Fruit fly (Drosophila melanogaster): Measurements from ENCODE around the gene Gdh.

- no peak for TF ChIP-seq kay (GFP tag; ENCODE audit: borderline replicate concordance)
- TF ChIP-seq cic (GFP tag; optimal IDR thresholded peaks at IDR 0.05), result peak; percentile 48
- peak; percentile 70 for TF ChIP-seq Mnt (GFP tag; optimal IDR thresholded peaks at IDR 0.05)
- TF ChIP-seq pad (GFP tag; optimal IDR thresholded peaks at IDR 0.05), result no peak
- TF ChIP-seq CG7045 (GFP tag; optimal IDR thresholded peaks at IDR 0.05), result no peak
- TF ChIP-seq bab1 (GFP tag; optimal IDR thresholded peaks at IDR 0.05), result peak; percentile 34
- peak; percentile 27 for TF ChIP-seq ovo (GFP tag; optimal IDR thresholded peaks at IDR 0.05)
- peak; percentile 38 for TF ChIP-seq CG33017 (tag; optimal IDR thresholded peaks at IDR 0.05)
- no peak for TF ChIP-seq CG11617 (GFP tag; optimal IDR thresholded peaks at IDR 0.05)
- TF ChIP-seq Crg-1 (GFP tag; optimal IDR thresholded peaks at IDR 0.05), result no peak
- no peak for TF ChIP-seq Clk (GFP tag; optimal IDR thresholded peaks at IDR 0.05)
- TF ChIP-seq CG7101 (tag; optimal IDR thresholded peaks at IDR 0.05), result peak; percentile 40
- TF ChIP-seq CG5204 (GFP tag; optimal IDR thresholded peaks at IDR 0.05), result no peak
These were observed 20.2 kb downstream of the Gdh start, which contains the start of the genes sba and CG31141 for dm6 chr3R:23922502-23923350.
